Fruit fly (Drosophila melanogaster): ENCODE measurements around the gene Rpt2.

- TF ChIP-seq Dfd (GFP tag; optimal IDR thresholded peaks at IDR 0.05) (no peak), usp (GFP tag; optimal IDR thresholded peaks at IDR 0.05) (no peak), rgr (GFP tag; optimal IDR thresholded peaks at IDR 0.05) (no peak), lola (GFP tag; optimal IDR thresholded peaks at IDR 0.05) (no peak)
These were observed 45.7 kb downstream of the Rpt2 start for dm6 chr3R:23885660-23886059.
